Worm (Caenorhabditis elegans) whole organism, L4 larva: ENCODE results near the gene T01E8.8.
A peak's percentile ranks its signal among the peaks of the same experiment; 100 is the strongest.

ENCODE experiments used
- F10B5.3 ChIP-seq: sonication (generic microtip); optimal IDR thresholded peaks from 2 replicates; lab custom pipeline; 2016; ENCODE audit warnings: mild to moderate bottlenecking, missing genetic modification characterization, missing compliant biosample characterization
- F37D6.2 ChIP-seq: sonication (generic microtip); optimal IDR thresholded peaks from 2 replicates; lab custom pipeline; 2016; ENCODE audit warnings: mild to moderate bottlenecking, missing genetic modification characterization, missing compliant biosample characterization
- F44E2.7 ChIP-seq: fragments of 200-800 bp; sonication (Bioruptor generic); IDR thresholded peaks from 2 replicates; pipeline ENCODE4 v2.1.2; 2022; ENCODE audit warnings: missing genetic modification characterization, missing compliant biosample characterization
- F49E8.2 ChIP-seq: sonication (generic microtip); optimal IDR thresholded peaks from 2 replicates; lab custom pipeline; 2016; ENCODE audit warnings: missing compliant biosample characterization, mild to moderate bottlenecking, missing genetic modification characterization, borderline replicate concordance
- R02D3.7 ChIP-seq: fragments of 150-350 bp; sonication (generic microtip); optimal IDR thresholded peaks from 3 replicates; lab custom pipeline; 2014; ENCODE audit warnings: missing biosample characterization, missing genetic modification characterization
- T20F7.1 ChIP-seq: fragments of 200-800 bp; sonication (Bioruptor generic); optimal IDR thresholded peaks from 2 replicates; lab custom pipeline; 2018; ENCODE audit warnings: mild to moderate bottlenecking, missing genetic modification characterization, missing compliant biosample characterization
- Y5F2A.4 ChIP-seq: fragments of 200-800 bp; sonication (Bioruptor generic); optimal IDR thresholded peaks from 2 replicates; lab custom pipeline; 2018; ENCODE audit warnings: mild to moderate bottlenecking, missing genetic modification characterization, missing compliant biosample characterization
- ZK546.5 ChIP-seq, 2 experiments: sonication (generic microtip); optimal IDR thresholded peaks; 2 replicates each; lab custom pipeline; 2017; ENCODE audit warnings: missing biosample characterization in 2 of 2, missing genetic modification characterization in 2 of 2
- aly-2 ChIP-seq: sonication (generic microtip); optimal IDR thresholded peaks from 2 replicates; lab custom pipeline; 2018; ENCODE audit warnings: missing biosample characterization, missing genetic modification characterization
- arid-1 ChIP-seq: fragments of 200-800 bp; sonication (Bioruptor generic); conservative IDR thresholded peaks from 2 replicates; pipeline ENCODE4 v1.3.6; 2022; ENCODE audit warnings: missing genetic modification reagents, missing genetic modification characterization, missing compliant biosample characterization
- ceh-44 ChIP-seq: fragments of 200-800 bp; sonication (Bioruptor generic); IDR thresholded peaks from 2 replicates; pipeline ENCODE4 v1.3.6; 2022; ENCODE audit warnings: missing genetic modification reagents, missing genetic modification characterization, missing compliant biosample characterization
- ceh-82 ChIP-seq: sonication (generic microtip); optimal IDR thresholded peaks from 2 replicates; lab custom pipeline; 2017; ENCODE audit warnings: missing biosample characterization, missing genetic modification characterization
- cey-2 ChIP-seq: sonication (generic microtip); optimal IDR thresholded peaks from 3 replicates; lab custom pipeline; 2017; ENCODE audit warnings: missing genetic modification characterization, mild to moderate bottlenecking, missing compliant biosample characterization, antibody characterized with exemption, borderline replicate concordance; ENCODE audit not compliant: insufficient read depth
- daf-16 ChIP-seq, 3 experiments: sonication (generic microtip); optimal IDR thresholded peaks; 2 replicates each; lab custom pipeline; 2016 to 2017; ENCODE audit warnings: missing genetic modification characterization in 3 of 3, missing genetic modification reagents in 3 of 3, mild to moderate bottlenecking in 2 of 3, missing compliant biosample characterization in 2 of 3, missing biosample characterization in 1 of 3, moderate library complexity in 1 of 3
- dve-1 ChIP-seq: sonication (generic microtip); optimal IDR thresholded peaks from 2 replicates; lab custom pipeline; 2017; ENCODE audit warnings: antibody characterized with exemption, mild to moderate bottlenecking, missing genetic modification characterization, missing compliant biosample characterization; ENCODE audit not compliant: insufficient read depth
- hif-1 ChIP-seq, 2 experiments: sonication (generic microtip); optimal IDR thresholded peaks; 2 replicates each; lab custom pipeline; 2016 to 2017; ENCODE audit warnings: missing compliant biosample characterization in 2 of 2, missing genetic modification characterization in 2 of 2, missing genetic modification reagents in 2 of 2, missing genotype in 2 of 2, mild to moderate bottlenecking in 1 of 2
- hmg-1.1 ChIP-seq: fragments of 200-800 bp; sonication (Bioruptor generic); IDR thresholded peaks from 2 replicates; pipeline ENCODE4 v1.3.6; 2022; ENCODE audit warnings: missing genetic modification reagents, missing genetic modification characterization, missing compliant biosample characterization
- jun-1 ChIP-seq: fragments of 150-350 bp; optimal IDR thresholded peaks from 2 replicates; lab custom pipeline; 2014; ENCODE audit warnings: missing biosample characterization, missing genetic modification reagents, missing genetic modification characterization
- lin-39 ChIP-seq: fragments of 150-350 bp; optimal IDR thresholded peaks from 2 replicates; lab custom pipeline; 2014; ENCODE audit warnings: missing biosample characterization, missing genetic modification reagents, missing genetic modification characterization
- lsy-2 ChIP-seq, 2 experiments: fragments of 150-350 bp in 1 of 2; sonication (generic microtip) in 1 of 2; optimal IDR thresholded peaks; 2 replicates each; lab custom pipeline; 2014 to 2017; ENCODE audit warnings: missing biosample characterization in 2 of 2, missing genetic modification characterization in 2 of 2
- mdl-1 ChIP-seq, 2 experiments: fragments of 150-350 bp in 1 of 2; sonication (generic microtip) in 1 of 2; optimal IDR thresholded peaks; 2 replicates each; lab custom pipeline; 2014 to 2017; ENCODE audit warnings: missing biosample characterization in 2 of 2, missing genetic modification characterization in 2 of 2
- mes-2 ChIP-seq: sonication (generic microtip); optimal IDR thresholded peaks from 2 replicates; lab custom pipeline; 2016; ENCODE audit warnings: missing genotype, mild to moderate bottlenecking, missing genetic modification characterization, missing compliant biosample characterization; ENCODE audit not compliant: poor library complexity, severe bottlenecking
- nhr-25 ChIP-seq: sonication (generic microtip); optimal IDR thresholded peaks from 2 replicates; lab custom pipeline; 2017; ENCODE audit warnings: missing genetic modification characterization, mild to moderate bottlenecking, missing compliant biosample characterization, antibody characterized with exemption, moderate library complexity, borderline replicate concordance; ENCODE audit not compliant: insufficient read depth
- nhr-48 ChIP-seq: sonication (generic microtip); optimal IDR thresholded peaks from 2 replicates; lab custom pipeline; 2016; ENCODE audit warnings: mild to moderate bottlenecking, missing genetic modification characterization, missing compliant biosample characterization
- nhr-6 ChIP-seq: fragments of 150-350 bp; optimal IDR thresholded peaks from 2 replicates; lab custom pipeline; 2014; ENCODE audit warnings: missing biosample characterization, missing genetic modification characterization
- nhr-77 ChIP-seq: fragments of 150-350 bp; optimal IDR thresholded peaks from 2 replicates; lab custom pipeline; 2014; ENCODE audit warnings: missing biosample characterization, missing genetic modification characterization
- pqm-1 ChIP-seq: sonication (generic microtip); optimal IDR thresholded peaks from 2 replicates; lab custom pipeline; 2017; ENCODE audit warnings: missing biosample characterization, missing genetic modification characterization
- rbr-2 ChIP-seq: sonication (generic microtip); optimal IDR thresholded peaks from 2 replicates; lab custom pipeline; 2016; ENCODE audit warnings: missing genotype, missing genetic modification characterization, missing compliant biosample characterization
- saeg-2 ChIP-seq: fragments of 200-800 bp; sonication (Bioruptor generic); IDR thresholded peaks from 2 replicates; pipeline ENCODE4 v1.3.6; 2022; ENCODE audit warnings: missing genetic modification reagents, missing genetic modification characterization, missing compliant biosample characterization
- set-16 ChIP-seq: fragments of 200-800 bp; sonication (Bioruptor generic); IDR thresholded peaks from 2 replicates; pipeline ENCODE4 v1.3.6; 2022; ENCODE audit warnings: missing genetic modification reagents, missing genetic modification characterization, missing compliant biosample characterization
- skn-1 ChIP-seq: fragments of 150-350 bp; optimal IDR thresholded peaks from 2 replicates; lab custom pipeline; 2014; ENCODE audit warnings: missing biosample characterization, missing genetic modification characterization
- snpc-1.2 ChIP-seq: fragments of 200-800 bp; sonication (Bioruptor generic); IDR thresholded peaks from 2 replicates; pipeline ENCODE4 v1.3.6; 2022; ENCODE audit warnings: missing genetic modification reagents, missing genetic modification characterization, missing compliant biosample characterization
- spr-1 ChIP-seq: sonication (generic microtip); optimal IDR thresholded peaks from 2 replicates; lab custom pipeline; 2016; ENCODE audit warnings: mild to moderate bottlenecking, missing genetic modification characterization, missing compliant biosample characterization
- spr-3 ChIP-seq: fragments of 200-800 bp; sonication (Bioruptor generic); optimal IDR thresholded peaks from 2 replicates; lab custom pipeline; 2018; ENCODE audit warnings: mild to moderate bottlenecking, missing genetic modification characterization, missing compliant biosample characterization
- zag-1 ChIP-seq: fragments of 150-350 bp; optimal IDR thresholded peaks from 2 replicates; lab custom pipeline; 2014; ENCODE audit warnings: missing biosample characterization, missing genetic modification characterization
- zfp-2 ChIP-seq: sonication (generic microtip); optimal IDR thresholded peaks from 2 replicates; lab custom pipeline; 2016; ENCODE audit warnings: mild to moderate bottlenecking, missing genetic modification characterization, missing compliant biosample characterization
- zfp-3 ChIP-seq: fragments of 200-800 bp; sonication (Bioruptor generic); conservative IDR thresholded peaks from 2 replicates; pipeline ENCODE4 v1.3.6; 2022; ENCODE audit warnings: missing genetic modification reagents, missing genetic modification characterization, missing compliant biosample characterization
- zip-2 ChIP-seq: fragments of 150-350 bp; optimal IDR thresholded peaks from 2 replicates; lab custom pipeline; 2014; ENCODE audit warnings: missing biosample characterization, missing genetic modification characterization
- ztf-11 ChIP-seq: fragments of 150-350 bp; optimal IDR thresholded peaks from 2 replicates; lab custom pipeline; 2014; ENCODE audit warnings: missing biosample characterization, missing genetic modification characterization

T01E8.8 gene

ce11 chrII:10248355-10249041 lies 17.4 kb downstream of the T01E8.8 start, which contains the start of gene atad-3 (continued):
- no peak for TF ChIP-seq T20F7.1 (GFP tag; lab: Kevin White, UChicago)
- TF ChIP-seq F37D6.2 (tag; lab: Kevin White, UChicago): peak; percentile 81
- peak; percentile 79 to 91 for TF ChIP-seq lsy-2 (tag; optimal IDR thresholded peaks at IDR 0.05; lab: Kevin White, UChicago)
- TF ChIP-seq cey-2 (tag; lab: Kevin White, UChicago): no peak
- peak; percentile 98 for TF ChIP-seq mes-2
- 0 out of 2 replicates have a peak, but pooled peaks have one; percentile 39 for TF ChIP-seq F44E2.7 (GFP tag; lab: Robert Waterston, UW)
- peak in 1 of 2 experiments; percentile 37 for TF ChIP-seq daf-16 (GFP tag; optimal IDR thresholded peaks at IDR 0.05; lab: Kevin White, UChicago)
- peak; percentile 24 for TF ChIP-seq daf-16 (tag; optimal IDR thresholded peaks at IDR 0.05; lab: Kevin White, UChicago)
- TF ChIP-seq nhr-77 (tag; lab: Kevin White, UChicago): peak; percentile 85
- peak; percentile 85 for TF ChIP-seq snpc-1.2
- no peak for TF ChIP-seq ztf-11 (tag; lab: Kevin White, UChicago)
- TF ChIP-seq ZK546.5 (tag; optimal IDR thresholded peaks at IDR 0.05; lab: Kevin White, UChicago): no peak
- TF ChIP-seq R02D3.7 (tag; lab: Kevin White, UChicago): no peak
- no peak for TF ChIP-seq Y5F2A.4 (GFP tag; lab: Kevin White, UChicago)
- TF ChIP-seq nhr-48 (tag; lab: Kevin White, UChicago): peak; percentile 46
- peak; percentile 98 for TF ChIP-seq hmg-1.1
- TF ChIP-seq zfp-3 (GFP tag; lab: Robert Waterston, UW): peak; percentile 92
- no peak for TF ChIP-seq spr-3 (GFP tag; lab: Kevin White, UChicago)
- no peak for TF ChIP-seq pqm-1 (tag; lab: Kevin White, UChicago)
- TF ChIP-seq F49E8.2 (tag; lab: Kevin White, UChicago): peak; percentile 7
- TF ChIP-seq dve-1 (tag; lab: Kevin White, UChicago): peak; percentile 75
- no peak for TF ChIP-seq F10B5.3
- peak; percentile 12 for TF ChIP-seq nhr-6 (tag; lab: Kevin White, UChicago)
- TF ChIP-seq rbr-2: peak; percentile 87
- TF ChIP-seq nhr-25: no peak
- TF ChIP-seq lin-39: no peak
- TF ChIP-seq spr-1 (tag; lab: Kevin White, UChicago): peak; percentile 74
- no peak for TF ChIP-seq zag-1 (tag; lab: Kevin White, UChicago)
- TF ChIP-seq skn-1 (tag; lab: Kevin White, UChicago): no peak
- peak; percentile 58 for TF ChIP-seq set-16 (GFP tag; lab: Robert Waterston, UW)
- TF ChIP-seq arid-1 (GFP tag; lab: Robert Waterston, UW): peak; percentile 92
- peak; percentile 46 for TF ChIP-seq jun-1 (tag; lab: Kevin White, UChicago)
- TF ChIP-seq zfp-2: peak; percentile 41
- TF ChIP-seq mdl-1 (tag; optimal IDR thresholded peaks at IDR 0.05; lab: Kevin White, UChicago): peak in 1 of 2 experiments; percentile 48
- peak; percentile 98 for TF ChIP-seq ceh-44 (GFP tag; lab: Robert Waterston, UW)
- TF ChIP-seq ceh-82: no peak
- TF ChIP-seq hif-1 (tag; optimal IDR thresholded peaks at IDR 0.05; lab: Kevin White, UChicago): peak in 1 of 2 experiments; percentile 92
- TF ChIP-seq saeg-2: peak; percentile 84
- TF ChIP-seq aly-2 (tag; lab: Kevin White, UChicago): no peak

ce11 chrII:10250966-10251365 lies 19.9 kb downstream of the T01E8.8 start, which contains the start of gene F54B3.1:
Gene F54B3.1, plus strand, starts transcription at chrII:10251266.
- TF ChIP-seq F37D6.2 (tag; lab: Kevin White, UChicago): no peak
- TF ChIP-seq zip-2 (tag; lab: Kevin White, UChicago): no peak
